Worm (Caenorhabditis elegans): ENCODE measurements around the gene mrpl-48.

DNA sequence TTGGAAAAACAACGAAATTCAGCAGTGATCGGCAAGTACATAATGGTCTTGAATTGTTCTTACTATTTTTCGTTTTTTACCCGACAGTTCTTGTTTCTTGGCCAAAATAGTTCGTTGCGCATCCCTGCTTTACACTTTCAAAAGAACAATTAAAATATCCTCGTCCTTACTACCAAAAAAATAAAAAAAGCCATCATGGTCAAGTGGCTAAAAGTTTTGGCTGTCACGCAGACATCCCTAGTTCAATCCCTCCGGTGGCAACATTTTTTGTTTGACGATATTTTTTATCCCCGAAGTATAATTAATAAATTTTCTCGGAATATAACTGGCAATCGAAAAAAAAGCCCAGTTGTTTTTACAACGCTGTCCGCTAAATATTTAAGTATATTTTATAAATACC, 1.6 kb upstream of the mrpl-48 start:
- TF ChIP-seq dao-5 (tag; optimal IDR thresholded peaks at IDR 0.05) (no peak), him-1 (tag; optimal IDR thresholded peaks at IDR 0.05) (no peak)
